Worm (Caenorhabditis elegans): ENCODE results near the gene acc-4.
"Not testable (repeated sequence)": the region's sequence is repeated elsewhere in the genome, so short reads cannot be mapped to it uniquely, and the experiment has no call there.

acc-4 gene

DNA sequence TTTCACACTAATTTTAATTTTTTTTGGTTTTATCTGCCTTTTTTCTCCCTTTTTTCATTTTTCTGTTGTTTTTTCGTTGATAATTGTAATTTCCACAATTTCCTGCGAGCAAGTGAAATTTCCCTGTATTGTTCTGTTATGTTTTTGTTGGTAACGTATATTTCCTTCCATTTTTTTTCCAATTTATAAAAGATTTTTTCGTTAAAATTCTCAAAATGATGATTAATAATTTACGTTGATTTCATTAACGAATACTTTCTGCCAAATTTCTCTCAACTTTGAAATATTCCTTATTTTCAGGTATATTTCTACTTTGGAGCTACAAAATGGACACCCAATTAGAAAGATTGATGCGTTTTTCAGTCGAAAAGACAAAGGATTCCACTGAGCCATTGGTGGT, 18.6 kb upstream of the acc-4 start, which contains the start of gene T28A8.8:
TSS of gene T28A8.8 (plus strand) at position 301 of the 400 bp plus-strand sequence.
- TF ChIP-seq snpc-4 (tag; optimal IDR thresholded peaks at IDR 0.05) (no peak), mab-5 (tag; optimal IDR thresholded peaks at IDR 0.05) (no peak), skn-1 (tag; optimal IDR thresholded peaks at IDR 0.05) (no peak), dmd-4 (tag; optimal IDR thresholded peaks at IDR 0.05) (no peak), nhr-6 (tag; optimal IDR thresholded peaks at IDR 0.05) (no peak), C34F6.9 (tag; optimal IDR thresholded peaks at IDR 0.05) (no peak), unc-39 (tag; optimal IDR thresholded peaks at IDR 0.05) (no peak), nhr-10 (tag; optimal IDR thresholded peaks at IDR 0.05) (no peak), unc-62 (GFP tag; optimal IDR thresholded peaks at IDR 0.05) (no peak), ZK546.5 (tag; optimal IDR thresholded peaks at IDR 0.05) (no peak), nhr-129 (tag; optimal IDR thresholded peaks at IDR 0.05) (no peak), mbf-1 (tag; optimal IDR thresholded peaks at IDR 0.05) (no peak), R02D3.7 (tag; optimal IDR thresholded peaks at IDR 0.05) (no peak), sma-9 (GFP tag; optimal IDR thresholded peaks at IDR 0.05) (no peak), sma-9 (tag; optimal IDR thresholded peaks at IDR 0.05) (no peak), gmeb-1 (tag; optimal IDR thresholded peaks at IDR 0.05) (no peak), fos-1 (tag; optimal IDR thresholded peaks at IDR 0.05) (no peak), mdl-1 (tag; optimal IDR thresholded peaks at IDR 0.05) (no peak), elt-1 (tag; optimal IDR thresholded peaks at IDR 0.05) (no peak), elt-3 (tag; optimal IDR thresholded peaks at IDR 0.05) (no peak), nhr-23 (tag; optimal IDR thresholded peaks at IDR 0.05) (no peak)

DNA sequence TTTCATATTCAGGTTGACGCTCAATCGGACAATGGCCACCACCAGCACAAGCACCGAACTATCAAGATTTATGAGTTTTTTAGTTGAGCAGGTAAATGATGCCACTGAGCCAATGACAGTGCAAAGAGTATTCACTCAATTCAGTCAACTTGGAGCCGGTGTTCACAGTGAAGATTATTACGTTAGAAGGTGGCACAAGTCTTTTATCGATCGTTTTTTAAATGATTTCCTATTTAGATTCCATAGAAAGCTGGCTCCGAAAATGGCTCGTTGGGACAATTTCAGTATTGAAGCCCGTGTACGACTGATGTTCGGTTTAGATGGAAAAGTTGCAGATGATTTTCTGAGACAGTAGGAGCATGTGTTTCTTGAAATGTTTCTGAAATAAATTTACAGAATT, 17.7 kb upstream of the acc-4 start, which contains the start of gene T28A8.5:
TSS of gene T28A8.5 (plus strand) at position 32 of the 400 bp plus-strand sequence.
- TF ChIP-seq nhr-25 (tag; optimal IDR thresholded peaks at IDR 0.05) (no peak), mab-5 (tag; optimal IDR thresholded peaks at IDR 0.05) (no peak), nhr-21 (tag; optimal IDR thresholded peaks at IDR 0.05) (no peak)

DNA sequence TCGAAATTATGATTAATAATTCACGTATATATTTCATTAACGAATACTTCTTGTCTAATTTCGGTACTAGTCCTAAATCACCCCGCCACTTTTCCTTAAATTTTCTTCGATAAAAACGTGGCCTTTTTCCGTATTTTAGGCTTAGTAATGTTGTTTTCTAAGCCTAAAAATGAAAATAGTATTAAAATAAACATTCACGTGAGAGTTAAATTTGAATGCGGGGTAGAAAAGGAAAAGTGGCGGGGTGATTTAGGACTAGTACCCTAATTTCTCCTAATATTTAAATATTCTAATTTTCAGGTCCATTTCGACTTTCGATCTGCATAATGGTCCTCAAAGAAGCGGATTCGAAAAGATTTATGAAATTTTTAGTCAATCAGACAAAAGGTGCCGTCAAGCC, 15.0 kb upstream of the acc-4 start, which contains the start of gene T28A8.6:
TSS of gene T28A8.6 (plus strand) at position 301 of the 400 bp plus-strand sequence.
- not testable (repeated sequence) for TF ChIP-seq mdl-1, nhr-6, ceh-82 (tag; optimal IDR thresholded peaks at IDR 0.05)

DNA sequence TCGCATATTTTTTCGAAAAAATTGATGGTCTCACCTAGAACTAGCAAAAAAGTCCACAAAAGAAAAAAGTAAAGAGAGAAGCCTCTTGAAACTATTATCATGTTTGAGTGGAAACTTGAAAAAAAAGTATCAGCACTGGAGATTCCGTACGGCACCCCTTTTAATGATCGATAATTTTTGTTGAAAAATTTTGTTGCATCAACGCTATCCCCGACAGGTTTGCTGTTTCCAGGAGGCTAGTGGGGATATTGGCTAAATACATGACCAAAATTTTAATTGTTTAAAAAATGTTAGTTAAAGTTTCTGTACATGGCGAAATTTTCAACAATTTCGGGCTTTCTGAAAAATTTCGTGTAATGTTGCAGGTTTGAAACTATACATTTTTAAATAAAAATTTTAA, 11.6 kb upstream of the acc-4 start, which contains the start of gene T28A8.2:
TSS of gene T28A8.2 (minus strand) at position 101 of the 400 bp plus-strand sequence.
- no peak for TF ChIP-seq C34F6.9 (tag; optimal IDR thresholded peaks at IDR 0.05)
- no peak for TF ChIP-seq crh-2 (tag; optimal IDR thresholded peaks at IDR 0.05)
- no peak for TF ChIP-seq ceh-16 (tag; optimal IDR thresholded peaks at IDR 0.05)
- TF ChIP-seq nhr-77 (tag; optimal IDR thresholded peaks at IDR 0.05), result no peak
- no peak for TF ChIP-seq ztf-4 (tag; optimal IDR thresholded peaks at IDR 0.05)
- TF ChIP-seq zag-1 (tag; optimal IDR thresholded peaks at IDR 0.05), result no peak
- no peak for TF ChIP-seq nhr-21 (tag; optimal IDR thresholded peaks at IDR 0.05)
- TF ChIP-seq nhr-12 (tag; optimal IDR thresholded peaks at IDR 0.05), result no peak

DNA sequence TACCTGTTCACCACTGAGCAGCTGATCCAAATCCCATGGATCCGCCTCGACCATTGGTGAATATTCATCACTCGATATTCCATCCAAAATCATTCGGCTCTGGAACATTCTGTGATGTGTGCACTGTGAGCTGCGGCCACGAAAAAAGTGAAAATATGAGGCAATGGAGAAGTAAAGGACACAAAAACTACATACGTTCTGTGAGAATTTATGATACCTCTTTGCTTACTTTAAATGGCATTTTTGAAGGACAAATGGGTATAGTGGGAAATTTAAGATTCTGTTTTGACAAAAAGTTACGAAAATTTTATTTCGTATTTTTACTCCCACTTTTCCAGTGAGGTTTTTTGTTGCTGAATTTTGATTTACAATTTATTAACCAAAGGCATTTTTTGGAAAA, 8.5 kb upstream of the acc-4 start, which contains the start of gene twk-40:
TSS of gene twk-40 (minus strand) at position 101 of the 400 bp plus-strand sequence.
- TF ChIP-seq zag-1 (tag; optimal IDR thresholded peaks at IDR 0.05), result no peak
- TF ChIP-seq nhr-25 (tag; optimal IDR thresholded peaks at IDR 0.05), result no peak
- no peak for TF ChIP-seq ztf-11 (tag; optimal IDR thresholded peaks at IDR 0.05)
- TF ChIP-seq nhr-6 (tag; optimal IDR thresholded peaks at IDR 0.05), result no peak
- no peak for TF ChIP-seq ama-1 (optimal IDR thresholded peaks at IDR 0.05)
- TF ChIP-seq nhr-77 (tag; optimal IDR thresholded peaks at IDR 0.05), result no peak
- TF ChIP-seq peb-1 (tag; optimal IDR thresholded peaks at IDR 0.05), result no peak
- no peak for TF ChIP-seq elt-1 (tag; optimal IDR thresholded peaks at IDR 0.05)
- TF ChIP-seq dmd-4 (tag; optimal IDR thresholded peaks at IDR 0.05), result no peak
- no peak for TF ChIP-seq nhr-21 (tag; optimal IDR thresholded peaks at IDR 0.05)
- no peak for TF ChIP-seq R02D3.7 (tag; optimal IDR thresholded peaks at IDR 0.05)
- TF ChIP-seq F13H6.1 (tag; optimal IDR thresholded peaks at IDR 0.05), result no peak

DNA sequence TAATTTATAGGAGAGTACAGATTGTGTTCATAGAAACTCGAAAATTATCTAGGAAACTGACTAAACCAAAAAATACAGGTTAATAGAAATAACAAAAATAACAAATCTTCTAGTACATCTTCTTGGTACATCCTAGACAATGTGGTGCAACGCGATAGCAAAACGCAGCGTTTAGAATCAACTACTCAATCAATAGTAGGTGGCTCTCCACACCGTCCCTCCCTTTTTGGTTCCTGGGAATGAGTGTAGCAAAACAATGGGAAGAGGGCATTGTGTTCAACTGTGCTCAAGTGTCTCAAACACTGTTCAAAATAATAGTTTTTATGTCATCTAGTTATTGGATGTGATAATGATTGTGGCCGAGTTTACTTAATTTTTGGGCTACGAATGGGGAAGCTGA, 7.2 kb downstream of the acc-4 start, which contains the start of gene T27E9.6:
TSS of gene T27E9.6 (minus strand) at position 101 of the 400 bp plus-strand sequence.
- TF ChIP-seq nhr-10 (tag; optimal IDR thresholded peaks at IDR 0.05) (no peak), C34F6.9 (tag; optimal IDR thresholded peaks at IDR 0.05) (no peak), ceh-16 (tag; optimal IDR thresholded peaks at IDR 0.05) (no peak), nhr-237 (tag; optimal IDR thresholded peaks at IDR 0.05) (no peak), sma-3 (GFP tag; optimal IDR thresholded peaks at IDR 0.05) (no peak), sem-4 (tag; optimal IDR thresholded peaks at IDR 0.05) (no peak)

Measured in whole organism, L2 larva.